Worm (Caenorhabditis elegans) whole organism, late embryonic: Measurements from ENCODE around the gene plk-1.

ENCODE experiments used
- C38D4.7 ChIP-seq: fragments of 200-800 bp; sonication (Bioruptor generic); optimal IDR thresholded peaks from 2 replicates; lab custom pipeline; 2018; ENCODE audit warnings: mild to moderate bottlenecking, missing genetic modification characterization, moderate library complexity, missing compliant biosample characterization
- F13H6.1 ChIP-seq: sonication (generic microtip); optimal IDR thresholded peaks from 2 replicates; lab custom pipeline; 2016; ENCODE audit warnings: missing genetic modification characterization, missing compliant biosample characterization
- K02D7.2 ChIP-seq: sonication (generic microtip); optimal IDR thresholded peaks from 2 replicates; lab custom pipeline; 2017; ENCODE audit warnings: mild to moderate bottlenecking, missing genetic modification characterization, missing compliant biosample characterization
- Y22D7AL.16 ChIP-seq: sonication (generic microtip); optimal IDR thresholded peaks from 2 replicates; lab custom pipeline; 2016; ENCODE audit warnings: missing genetic modification characterization, missing compliant biosample characterization
- ahr-1 ChIP-seq: sonication (generic microtip); optimal IDR thresholded peaks from 2 replicates; lab custom pipeline; 2016; ENCODE audit warnings: missing genetic modification characterization, missing compliant biosample characterization
- ceh-14 ChIP-seq: sonication (generic microtip); optimal IDR thresholded peaks from 2 replicates; lab custom pipeline; 2016; ENCODE audit warnings: missing genotype, missing genetic modification characterization, missing compliant biosample characterization
- ceh-19 ChIP-seq: fragments of 200-800 bp; sonication (Bioruptor generic); optimal IDR thresholded peaks from 2 replicates; lab custom pipeline; 2018; ENCODE audit warnings: mild to moderate bottlenecking, missing genetic modification characterization, missing compliant biosample characterization
- ceh-22 ChIP-seq: sonication (generic microtip); optimal IDR thresholded peaks from 2 replicates; lab custom pipeline; 2017; ENCODE audit warnings: missing biosample characterization, missing genetic modification characterization
- ceh-31 ChIP-seq: sonication (generic microtip); optimal IDR thresholded peaks from 2 replicates; lab custom pipeline; 2016; ENCODE audit warnings: missing genetic modification characterization, missing compliant biosample characterization
- ceh-45 ChIP-seq: fragments of 200-800 bp; sonication (Bioruptor generic); IDR thresholded peaks from 2 replicates; pipeline ENCODE4 v1.3.6; 2022; ENCODE audit warnings: missing genetic modification reagents, missing genetic modification characterization, missing compliant biosample characterization
- ceh-6 ChIP-seq: fragments of 200-800 bp; sonication (Bioruptor generic); optimal IDR thresholded peaks from 2 replicates; lab custom pipeline; 2018; ENCODE audit warnings: mild to moderate bottlenecking, missing genetic modification characterization, missing compliant biosample characterization
- ceh-9 ChIP-seq: sonication (generic microtip); optimal IDR thresholded peaks from 2 replicates; lab custom pipeline; 2016; ENCODE audit warnings: mild to moderate bottlenecking, missing genetic modification characterization, inconsistent platforms, missing compliant biosample characterization
- dmd-4 ChIP-seq: sonication (generic microtip); optimal IDR thresholded peaks from 2 replicates; lab custom pipeline; 2016; ENCODE audit warnings: borderline replicate concordance, missing genetic modification characterization, missing compliant biosample characterization
- elt-2 ChIP-seq: sonication (generic microtip); optimal IDR thresholded peaks from 2 replicates; lab custom pipeline; 2016; ENCODE audit warnings: missing genetic modification reagents, missing genetic modification characterization, missing compliant biosample characterization
- ets-4 ChIP-seq: sonication (generic microtip); optimal IDR thresholded peaks from 2 replicates; lab custom pipeline; 2016; ENCODE audit warnings: missing genetic modification characterization, missing compliant biosample characterization
- eyg-1 ChIP-seq: sonication (generic microtip); optimal IDR thresholded peaks from 2 replicates; lab custom pipeline; 2016; ENCODE audit warnings: missing genotype, missing genetic modification characterization, missing compliant biosample characterization
- fax-1 ChIP-seq: sonication (generic microtip); optimal IDR thresholded peaks from 2 replicates; lab custom pipeline; 2016; ENCODE audit warnings: missing genotype, missing genetic modification characterization, missing compliant biosample characterization
- fkh-10 ChIP-seq: fragments of 150-350 bp; optimal IDR thresholded peaks from 2 replicates; lab custom pipeline; 2014; ENCODE audit warnings: missing biosample characterization, missing genetic modification reagents, missing genetic modification characterization
- hlh-13 ChIP-seq: fragments of 200-800 bp; sonication (Bioruptor generic); optimal IDR thresholded peaks from 2 replicates; lab custom pipeline; 2018; ENCODE audit warnings: mild to moderate bottlenecking, missing genetic modification characterization, missing compliant biosample characterization
- hlh-30 ChIP-seq: sonication (generic microtip); optimal IDR thresholded peaks from 2 replicates; lab custom pipeline; 2017; ENCODE audit warnings: antibody characterized with exemption, missing genetic modification characterization, missing compliant biosample characterization; ENCODE audit not compliant: insufficient read depth
- hlh-6 ChIP-seq: sonication (generic microtip); optimal IDR thresholded peaks from 2 replicates; lab custom pipeline; 2016; ENCODE audit warnings: missing genotype, missing genetic modification characterization, missing compliant biosample characterization
- hlh-8 ChIP-seq: sonication (generic microtip); optimal IDR thresholded peaks from 2 replicates; lab custom pipeline; 2016; ENCODE audit warnings: missing genotype, missing genetic modification characterization, missing compliant biosample characterization
- lin-11 ChIP-seq: fragments of 200-800 bp; sonication (Bioruptor generic); optimal IDR thresholded peaks from 2 replicates; lab custom pipeline; 2018; ENCODE audit warnings: mild to moderate bottlenecking, missing genetic modification characterization, missing compliant biosample characterization
- madf-2 ChIP-seq: sonication (generic microtip); optimal IDR thresholded peaks from 2 replicates; lab custom pipeline; 2017; ENCODE audit warnings: missing genetic modification characterization, missing compliant biosample characterization
- mec-3 ChIP-seq: sonication (generic microtip); optimal IDR thresholded peaks from 2 replicates; lab custom pipeline; 2016; ENCODE audit warnings: borderline replicate concordance, missing genetic modification characterization, missing compliant biosample characterization
- nfya-1 ChIP-seq: sonication (generic microtip); optimal IDR thresholded peaks from 2 replicates; lab custom pipeline; 2017; ENCODE audit warnings: missing genetic modification characterization, mild to moderate bottlenecking, missing compliant biosample characterization, antibody characterized with exemption, moderate library complexity
- nhr-11 ChIP-seq: fragments of 150-350 bp; optimal IDR thresholded peaks from 2 replicates; lab custom pipeline; 2014; ENCODE audit warnings: missing biosample characterization, missing genetic modification characterization
- odd-2 ChIP-seq: sonication (generic microtip); optimal IDR thresholded peaks from 2 replicates; lab custom pipeline; 2017; ENCODE audit warnings: antibody characterized with exemption, mild to moderate bottlenecking, missing genetic modification characterization, missing compliant biosample characterization
- pag-3 ChIP-seq: sonication (generic microtip); optimal IDR thresholded peaks from 2 replicates; lab custom pipeline; 2016; ENCODE audit warnings: missing compliant biosample characterization, missing genetic modification characterization, borderline replicate concordance
- pat-9 ChIP-seq: fragments of 200-800 bp; sonication (Bioruptor generic); optimal IDR thresholded peaks from 2 replicates; lab custom pipeline; 2018; ENCODE audit warnings: mild to moderate bottlenecking, missing genetic modification characterization, moderate library complexity, missing compliant biosample characterization
- pha-2 ChIP-seq: sonication (generic microtip); optimal IDR thresholded peaks from 2 replicates; lab custom pipeline; 2017; ENCODE audit warnings: mild to moderate bottlenecking, missing genetic modification characterization, missing compliant biosample characterization
- pha-4 ChIP-seq: fragments of 150-350 bp; optimal IDR thresholded peaks from 2 replicates; lab custom pipeline; 2018; ENCODE audit warnings: missing biosample characterization, missing genetic modification reagents, missing genetic modification characterization
- rnt-1 ChIP-seq: sonication (generic microtip); optimal IDR thresholded peaks from 2 replicates; lab custom pipeline; 2016; ENCODE audit warnings: missing genetic modification characterization, missing compliant biosample characterization
- sox-2 ChIP-seq: fragments of 200-800 bp; sonication (Bioruptor generic); IDR thresholded peaks from 2 replicates; pipeline ENCODE4 v1.3.6; 2022; ENCODE audit warnings: missing genetic modification reagents, missing genetic modification characterization, missing compliant biosample characterization
- tbx-7 ChIP-seq: sonication (generic microtip); optimal IDR thresholded peaks from 2 replicates; lab custom pipeline; 2016; ENCODE audit warnings: missing genotype, missing genetic modification characterization, missing compliant biosample characterization
- ttx-3 ChIP-seq: sonication (generic microtip); optimal IDR thresholded peaks from 2 replicates; lab custom pipeline; 2016; ENCODE audit warnings: missing genetic modification reagents, missing genetic modification characterization, missing compliant biosample characterization
- unc-55 ChIP-seq: sonication (generic microtip); optimal IDR thresholded peaks from 2 replicates; lab custom pipeline; 2017; ENCODE audit warnings: missing biosample characterization, missing genetic modification reagents, missing genetic modification characterization
- unc-86 ChIP-seq: sonication (generic microtip); optimal IDR thresholded peaks from 2 replicates; lab custom pipeline; 2016; ENCODE audit warnings: missing genetic modification characterization, missing compliant biosample characterization

The plk-1 gene

ce11 chrIII:8109459-8110057 is 8.4 kb downstream of the plk-1 start (continued):
- TF ChIP-seq ceh-31 (tag; lab: Kevin White, UChicago) (peak; percentile 52), madf-2 (peak; percentile 75), fax-1 (peak; percentile 69), ceh-14 (peak; percentile 23), pat-9 (peak; percentile 69), nfya-1 (tag; lab: Kevin White, UChicago) (peak; percentile 62), ets-4 (tag; lab: Kevin White, UChicago) (no peak), lin-11 (tag; lab: Kevin White, UChicago) (peak; percentile 54), ceh-45 (GFP tag; lab: Robert Waterston, UW) (peak; percentile 53; the same call in 1 of the 2 replicates), rnt-1 (tag; lab: Kevin White, UChicago) (peak; percentile 63), unc-86 (tag; lab: Kevin White, UChicago) (peak; percentile 33), pha-2 (tag; lab: Kevin White, UChicago) (peak; percentile 43), hlh-6 (tag; lab: Kevin White, UChicago) (peak; percentile 88), F13H6.1 (no peak), unc-55 (GFP tag; lab: Kevin White, UChicago) (no peak), ceh-9 (tag; lab: Kevin White, UChicago) (no peak), ceh-22 (tag; lab: Kevin White, UChicago) (no peak), pha-4 (no peak), hlh-30 (tag; lab: Kevin White, UChicago) (peak; percentile 65), hlh-13 (peak; percentile 18), sox-2 (peak; percentile 71), nhr-11 (tag; lab: Kevin White, UChicago) (no peak), ttx-3 (tag; lab: Kevin White, UChicago) (peak; percentile 66), Y22D7AL.16 (tag; lab: Kevin White, UChicago) (peak; percentile 30), odd-2 (tag; lab: Kevin White, UChicago) (peak; percentile 54), tbx-7 (tag; lab: Kevin White, UChicago) (peak; percentile 32), K02D7.2 (tag; lab: Kevin White, UChicago) (peak; percentile 28), ahr-1 (tag; lab: Kevin White, UChicago) (peak; percentile 44), eyg-1 (tag; lab: Kevin White, UChicago) (peak; percentile 71), ceh-19 (GFP tag; lab: Kevin White, UChicago) (peak; percentile 78), mec-3 (tag; lab: Kevin White, UChicago) (no peak), hlh-8 (tag; lab: Kevin White, UChicago) (peak; percentile 60), C38D4.7 (GFP tag; lab: Kevin White, UChicago) (peak; percentile 72), fkh-10 (peak; percentile 41), dmd-4 (tag; lab: Kevin White, UChicago) (peak; percentile 23)

ce11 chrIII:8111347-8111746 is 10.2 kb downstream of the plk-1 start:
- TF ChIP-seq C38D4.7 (GFP tag; lab: Kevin White, UChicago), result no peak
- TF ChIP-seq K02D7.2 (tag; lab: Kevin White, UChicago), result no peak
- no peak for TF ChIP-seq elt-2 (tag; lab: Kevin White, UChicago)
- no peak for TF ChIP-seq rnt-1 (tag; lab: Kevin White, UChicago)
- TF ChIP-seq ahr-1 (tag; lab: Kevin White, UChicago), result no peak
- TF ChIP-seq hlh-8 (tag; lab: Kevin White, UChicago), result no peak
- TF ChIP-seq ceh-9 (tag; lab: Kevin White, UChicago), result no peak
- TF ChIP-seq ceh-6 (GFP tag; lab: Kevin White, UChicago), result no peak
- no peak for TF ChIP-seq lin-11 (tag; lab: Kevin White, UChicago)
- TF ChIP-seq ceh-19 (GFP tag; lab: Kevin White, UChicago), result no peak
- no peak for TF ChIP-seq F13H6.1
- no peak for TF ChIP-seq ceh-22 (tag; lab: Kevin White, UChicago)
- TF ChIP-seq pag-3, result no peak
- TF ChIP-seq hlh-6 (tag; lab: Kevin White, UChicago), result no peak
- TF ChIP-seq Y22D7AL.16 (tag; lab: Kevin White, UChicago), result no peak
